Fruit fly (Drosophila melanogaster) whole organism, prepupa: ENCODE data around the gene CG14817.
A peak's percentile ranks its signal among the peaks of the same experiment; 100 is the strongest.

Experiments
- Blimp-1 ChIP-seq: fragments of 200-800 bp; sonication (Bioruptor generic); optimal IDR thresholded peaks from 3 replicates; lab custom pipeline; 2017; ENCODE audit warnings: missing biosample characterization, missing genetic modification characterization, mild to moderate bottlenecking, moderate library complexity, missing genetic modification reagents
- CG10669 ChIP-seq: fragments of 200-800 bp; sonication (Bioruptor generic); optimal IDR thresholded peaks from 3 replicates; lab custom pipeline; 2018; ENCODE audit warnings: missing biosample characterization, mild to moderate bottlenecking, missing genetic modification characterization, moderate library complexity
- CG11294 ChIP-seq: fragments of 200-800 bp; sonication (Bioruptor generic); IDR thresholded peaks from 2 replicates; pipeline ENCODE4 v1.3.6; 2022; ENCODE audit warnings: missing biosample characterization, missing genetic modification characterization
- CG11762 ChIP-seq: fragments of 200-800 bp; sonication (Bioruptor generic); optimal IDR thresholded peaks from 3 replicates; lab custom pipeline; 2016; ENCODE audit warnings: missing biosample characterization, missing genetic modification characterization; ENCODE audit not compliant: insufficient read depth
- CG11902 ChIP-seq: fragments of 200-800 bp; sonication (Bioruptor generic); optimal IDR thresholded peaks from 3 replicates; lab custom pipeline; 2016; ENCODE audit warnings: missing biosample characterization, missing genetic modification characterization
- CG1621 ChIP-seq: fragments of 200-800 bp; sonication (Bioruptor generic); optimal IDR thresholded peaks from 3 replicates; lab custom pipeline; 2018; ENCODE audit warnings: missing biosample characterization, mild to moderate bottlenecking, missing genetic modification characterization
- CG16779 ChIP-seq: fragments of 200-800 bp; sonication (Bioruptor generic); optimal IDR thresholded peaks from 3 replicates; lab custom pipeline; 2017; ENCODE audit warnings: missing biosample characterization, mild to moderate bottlenecking, missing genetic modification characterization
- CG3032 ChIP-seq: fragments of 200-800 bp; optimal IDR thresholded peaks from 2 replicates; lab custom pipeline; 2019; ENCODE audit warnings: missing biosample characterization, mild to moderate bottlenecking, missing genetic modification characterization, moderate library complexity
- CG31627 ChIP-seq: fragments of 200-800 bp; sonication (Bioruptor generic); optimal IDR thresholded peaks from 3 replicates; lab custom pipeline; 2016; ENCODE audit warnings: missing biosample characterization, missing genetic modification characterization
- CG3919 ChIP-seq: fragments of 200-800 bp; sonication (Bioruptor generic); optimal IDR thresholded peaks from 3 replicates; lab custom pipeline; 2016; ENCODE audit warnings: missing biosample characterization, missing genetic modification characterization
- CG4318 ChIP-seq: fragments of 200-800 bp; sonication (Bioruptor generic); optimal IDR thresholded peaks from 3 replicates; lab custom pipeline; 2017; ENCODE audit warnings: missing biosample characterization, mild to moderate bottlenecking, missing genetic modification characterization
- CG6163 ChIP-seq: fragments of 200-800 bp; sonication (Bioruptor generic); IDR thresholded peaks from 3 replicates; pipeline ENCODE4 v1.3.6; 2022; ENCODE audit warnings: missing biosample characterization, missing genetic modification characterization
- CG6276 ChIP-seq: fragments of 200-800 bp; sonication (Bioruptor generic); optimal IDR thresholded peaks from 2 replicates; lab custom pipeline; 2017; ENCODE audit warnings: missing biosample characterization, mild to moderate bottlenecking, missing genetic modification characterization
- CG6792 ChIP-seq: fragments of 200-800 bp; sonication (Bioruptor generic); optimal IDR thresholded peaks from 3 replicates; lab custom pipeline; 2016; ENCODE audit warnings: missing biosample characterization, missing genetic modification characterization
- CG7368 ChIP-seq: fragments of 200-800 bp; sonication (Bioruptor generic); optimal IDR thresholded peaks from 3 replicates; lab custom pipeline; 2016; ENCODE audit warnings: missing biosample characterization, missing genetic modification characterization
- CG8119 ChIP-seq: fragments of 200-800 bp; sonication (Bioruptor generic); IDR thresholded peaks from 3 replicates; pipeline ENCODE4 v1.3.6; 2022; ENCODE audit warnings: missing biosample characterization, missing genetic modification characterization
- CG8319 ChIP-seq: fragments of 200-800 bp; sonication (Bioruptor generic); optimal IDR thresholded peaks from 3 replicates; lab custom pipeline; 2016; ENCODE audit warnings: missing biosample characterization, missing genetic modification characterization
- CG8632 ChIP-seq: fragments of 200-800 bp; sonication (Bioruptor generic); optimal IDR thresholded peaks from 3 replicates; lab custom pipeline; 2016; ENCODE audit warnings: missing biosample characterization, missing genetic modification characterization
- CG9139 ChIP-seq: fragments of 200-800 bp; sonication (Bioruptor generic); optimal IDR thresholded peaks from 3 replicates; lab custom pipeline; 2017; ENCODE audit warnings: missing biosample characterization, mild to moderate bottlenecking, missing genetic modification characterization
- Eip75B ChIP-seq: fragments of 200-800 bp; sonication (Bioruptor generic); optimal IDR thresholded peaks from 3 replicates; lab custom pipeline; 2016; ENCODE audit warnings: missing biosample characterization, missing genetic modification characterization
- Eip78C ChIP-seq: fragments of 200-800 bp; sonication (Bioruptor generic); peaks from one replicate; lab custom pipeline; 2016; ENCODE audit warnings: missing biosample characterization, missing genetic modification characterization
- Eip93F ChIP-seq: fragments of 200-800 bp; sonication (Bioruptor generic); optimal IDR thresholded peaks from 2 replicates; lab custom pipeline; 2016; ENCODE audit warnings: missing biosample characterization, mild to moderate bottlenecking, missing genetic modification characterization
- Ets21C ChIP-seq: fragments of 200-800 bp; sonication (Bioruptor generic); optimal IDR thresholded peaks from 3 replicates; lab custom pipeline; 2016; ENCODE audit warnings: missing biosample characterization, missing genetic modification characterization
- Hr38 ChIP-seq: sonication (Bioruptor generic); optimal IDR thresholded peaks from 2 replicates; lab custom pipeline; 2016; ENCODE audit warnings: missing biosample characterization, missing genetic modification characterization
- Hr39 ChIP-seq: fragments of 200-800 bp; sonication (Bioruptor generic); optimal IDR thresholded peaks from 2 replicates; lab custom pipeline; 2016; ENCODE audit warnings: missing biosample characterization, missing genetic modification characterization
- Hr4 ChIP-seq: fragments of 200-800 bp; sonication (Bioruptor generic); optimal IDR thresholded peaks from 3 replicates; lab custom pipeline; 2016; ENCODE audit warnings: missing biosample characterization, missing genetic modification characterization
- Lpt ChIP-seq: fragments of 200-800 bp; sonication (Bioruptor generic); optimal IDR thresholded peaks from 3 replicates; lab custom pipeline; 2016; ENCODE audit warnings: missing biosample characterization, missing genetic modification characterization
- Met ChIP-seq: fragments of 200-800 bp; sonication (Bioruptor generic); optimal IDR thresholded peaks from 3 replicates; lab custom pipeline; 2016; ENCODE audit warnings: missing biosample characterization, missing genetic modification characterization
- OdsH ChIP-seq: fragments of 200-800 bp; sonication (Bioruptor generic); optimal IDR thresholded peaks from 3 replicates; lab custom pipeline; 2016; ENCODE audit warnings: missing biosample characterization, missing genetic modification characterization
- Sox102F ChIP-seq: fragments of 200-800 bp; sonication (Bioruptor generic); optimal IDR thresholded peaks from 2 replicates; lab custom pipeline; 2016; ENCODE audit warnings: missing biosample characterization, mild to moderate bottlenecking, missing genetic modification characterization
- Sox14 ChIP-seq: fragments of 200-800 bp; sonication (Bioruptor generic); optimal IDR thresholded peaks from 3 replicates; lab custom pipeline; 2016; ENCODE audit warnings: missing biosample characterization, missing genetic modification characterization
- Sox15 ChIP-seq: fragments of 200-800 bp; sonication (Bioruptor generic); optimal IDR thresholded peaks from 3 replicates; lab custom pipeline; 2016; ENCODE audit warnings: missing biosample characterization, missing genetic modification characterization
- acj6 ChIP-seq: fragments of 200-800 bp; sonication (Bioruptor generic); optimal IDR thresholded peaks from 3 replicates; lab custom pipeline; 2016; ENCODE audit warnings: missing biosample characterization, missing genetic modification characterization
- cyc ChIP-seq: fragments of 200-800 bp; sonication (Bioruptor generic); optimal IDR thresholded peaks from 3 replicates; lab custom pipeline; 2016; ENCODE audit warnings: missing biosample characterization, missing genetic modification characterization
- dac ChIP-seq: fragments of 200-800 bp; sonication (Bioruptor generic); optimal IDR thresholded peaks from 2 replicates; lab custom pipeline; 2017; ENCODE audit warnings: missing biosample characterization, mild to moderate bottlenecking, missing genetic modification characterization
- eg ChIP-seq: fragments of 200-800 bp; sonication (Bioruptor generic); IDR thresholded peaks from 3 replicates; pipeline ENCODE4 v1.3.6; 2022; ENCODE audit warnings: missing biosample characterization, missing genetic modification characterization
- esn ChIP-seq: fragments of 200-800 bp; sonication (Bioruptor generic); optimal IDR thresholded peaks from 2 replicates; lab custom pipeline; 2016; ENCODE audit warnings: missing biosample characterization, mild to moderate bottlenecking, missing genetic modification characterization, moderate library complexity
- fd59A ChIP-seq: fragments of 200-800 bp; sonication (Bioruptor generic); optimal IDR thresholded peaks from 2 replicates; lab custom pipeline; 2017; ENCODE audit warnings: missing biosample characterization, mild to moderate bottlenecking, missing genetic modification characterization, missing genetic modification reagents
- fkh ChIP-seq: fragments of 200-800 bp; sonication (Bioruptor generic); optimal IDR thresholded peaks from 3 replicates; lab custom pipeline; 2017; ENCODE audit warnings: missing biosample characterization, mild to moderate bottlenecking, missing genetic modification characterization, moderate library complexity
- pdm3 ChIP-seq: fragments of 200-800 bp; sonication (Bioruptor generic); optimal IDR thresholded peaks from 3 replicates; lab custom pipeline; 2016; ENCODE audit warnings: missing biosample characterization, missing genetic modification characterization
- spab ChIP-seq: fragments of 200-800 bp; sonication (Bioruptor generic); optimal IDR thresholded peaks from 2 replicates; lab custom pipeline; 2017; ENCODE audit warnings: missing biosample characterization, mild to moderate bottlenecking, missing genetic modification characterization, missing genetic modification reagents
- svp ChIP-seq: fragments of 200-800 bp; sonication (Bioruptor generic); peaks from one replicate; lab custom pipeline; 2016; ENCODE audit warnings: missing biosample characterization, missing genetic modification characterization
- vri ChIP-seq: fragments of 200-800 bp; sonication (Bioruptor generic); optimal IDR thresholded peaks from 3 replicates; lab custom pipeline; 2016; ENCODE audit warnings: missing biosample characterization, mild to moderate bottlenecking, missing genetic modification characterization

Gene CG14817

dm6 chrX:1832699-1833098 lies 44.4 kb downstream of the CG14817 start:
- TF ChIP-seq Eip78C (GFP tag; lab: Kevin White, UChicago) (peak; percentile 55), CG7368 (GFP tag; lab: Kevin White, UChicago) (no peak), vri (peak; percentile 4), dac (no peak), acj6 (GFP tag; lab: Kevin White, UChicago) (no peak), CG4318 (no peak), Sox14 (GFP tag; lab: Kevin White, UChicago) (no peak), svp (GFP tag; lab: Kevin White, UChicago) (peak; percentile 81), eg (GFP tag; lab: Robert Waterston, UW) (0 out of 3 replicates have a peak, but pooled peaks have one; percentile 10)

- no peak for TF ChIP-seq Eip75B (GFP tag; lab: Kevin White, UChicago)
- TF ChIP-seq CG9139, result no peak
- no peak for TF ChIP-seq CG6792 (GFP tag; lab: Kevin White, UChicago)
- no peak for TF ChIP-seq Ets21C (GFP tag; lab: Kevin White, UChicago)
- TF ChIP-seq CG3919 (GFP tag; lab: Kevin White, UChicago), result no peak
- no peak for TF ChIP-seq spab
- no peak for TF ChIP-seq Met (GFP tag; lab: Kevin White, UChicago)
- no peak for TF ChIP-seq dac
- TF ChIP-seq svp (GFP tag; lab: Kevin White, UChicago), result no peak
- no peak for TF ChIP-seq Hr39 (GFP tag; lab: Kevin White, UChicago)
- no peak for TF ChIP-seq CG11902 (GFP tag; lab: Kevin White, UChicago)
- no peak for TF ChIP-seq CG8632 (GFP tag; lab: Kevin White, UChicago)
- TF ChIP-seq CG4318, result no peak
- no peak for TF ChIP-seq fd59A (GFP tag; lab: Kevin White, UChicago)
These were observed 45.9 kb downstream of the CG14817 start for dm6 chrX:1831219-1831555.

dm6 chrX:1830396-1831218 lies 46.5 kb downstream of the CG14817 start:
- TF ChIP-seq CG31627 (peak; percentile 98), cyc (GFP tag; lab: Kevin White, UChicago) (peak; percentile 98), CG16779 (tag; lab: Kevin White, UChicago) (peak; percentile 96), Eip93F (GFP tag; lab: Kevin White, UChicago) (peak; percentile 96), CG11294 (peak; percentile 98), Hr38 (GFP tag; lab: Kevin White, UChicago) (peak; percentile 76), vri (peak; percentile 97), pdm3 (peak; percentile 99), CG6792 (GFP tag; lab: Kevin White, UChicago) (peak; percentile 97), Eip75B (GFP tag; lab: Kevin White, UChicago) (peak; percentile 99), dac (peak; percentile 95), acj6 (GFP tag; lab: Kevin White, UChicago) (peak; percentile 98), fkh (peak; percentile 88), CG1621 (tag; lab: Kevin White, UChicago) (peak; percentile 98), Sox14 (GFP tag; lab: Kevin White, UChicago) (peak; percentile 99), Hr39 (GFP tag; lab: Kevin White, UChicago) (peak; percentile 98), CG6163 (GFP tag; lab: Robert Waterston, UW) (peak; percentile 99), Lpt (GFP tag; lab: Kevin White, UChicago) (peak; percentile 98), Sox102F (GFP tag; lab: Kevin White, UChicago) (peak; percentile 98), svp (GFP tag; lab: Kevin White, UChicago) (peak; percentile 99), fd59A (GFP tag; lab: Kevin White, UChicago) (peak; percentile 92), CG11762 (GFP tag; lab: Kevin White, UChicago) (peak; percentile 98), Blimp-1 (peak; percentile 90), CG10669 (GFP tag; lab: Kevin White, UChicago) (peak; percentile 98), OdsH (GFP tag; lab: Kevin White, UChicago) (peak; percentile 98), CG8632 (GFP tag; lab: Kevin White, UChicago) (peak; percentile 98), CG7368 (GFP tag; lab: Kevin White, UChicago) (peak; percentile 98), esn (GFP tag; lab: Kevin White, UChicago) (peak; percentile 99), Ets21C (GFP tag; lab: Kevin White, UChicago) (peak; percentile 97), CG8119 (peak; percentile 98), Eip78C (GFP tag; lab: Kevin White, UChicago) (peak; percentile 99), CG3032 (peak; percentile 97), CG4318 (peak; percentile 96), Hr4 (GFP tag; lab: Kevin White, UChicago) (peak; percentile 99), spab (peak; percentile 94), Sox15 (GFP tag; lab: Kevin White, UChicago) (peak; percentile 93), CG8319 (GFP tag; lab: Kevin White, UChicago) (peak; percentile 97), CG11902 (GFP tag; lab: Kevin White, UChicago) (peak; percentile 94), CG6276 (peak; percentile 98)
